Worm (Caenorhabditis elegans) whole organism, L3 larva: Measurements from ENCODE around the gene col-120.

Experiments
- aly-2 ChIP-seq: fragments of 150-350 bp; optimal IDR thresholded peaks from 2 replicates; lab custom pipeline; 2014; ENCODE audit warnings: missing biosample characterization, missing genetic modification characterization
- ceh-16 ChIP-seq: sonication (generic microtip); optimal IDR thresholded peaks from 2 replicates; lab custom pipeline; 2017; ENCODE audit warnings: missing biosample characterization, missing genetic modification characterization
- ceh-82 ChIP-seq: fragments of 150-350 bp; optimal IDR thresholded peaks from 2 replicates; lab custom pipeline; 2014; ENCODE audit warnings: missing biosample characterization, missing genetic modification characterization
- daf-12 ChIP-seq: fragments of 150-350 bp; optimal IDR thresholded peaks from 2 replicates; lab custom pipeline; 2014; ENCODE audit warnings: missing biosample characterization, missing genetic modification reagents, missing genetic modification characterization
- elt-3 ChIP-seq, 3 experiments: fragments of 150-350 bp in 1 of 3; sonication (generic microtip) in 2 of 3; optimal IDR thresholded peaks; 2 replicates in 2 of 3; 4 replicates in 1 of 3; lab custom pipeline; 2014 to 2017; ENCODE audit warnings: missing biosample characterization in 3 of 3, missing genetic modification characterization in 3 of 3
- nhr-11 ChIP-seq: fragments of 150-350 bp; optimal IDR thresholded peaks from 2 replicates; lab custom pipeline; 2014; ENCODE audit warnings: missing biosample characterization, missing genetic modification characterization
- nhr-12 ChIP-seq: fragments of 150-350 bp; optimal IDR thresholded peaks from 2 replicates; lab custom pipeline; 2014; ENCODE audit warnings: missing biosample characterization, missing genetic modification characterization
- nhr-23 ChIP-seq: fragments of 150-350 bp; optimal IDR thresholded peaks from 2 replicates; lab custom pipeline; 2014; ENCODE audit warnings: missing biosample characterization, missing genetic modification reagents, missing genetic modification characterization
- nhr-76 ChIP-seq: fragments of 150-350 bp; sonication (generic microtip); optimal IDR thresholded peaks from 5 replicates; lab custom pipeline; 2014; ENCODE audit warnings: missing biosample characterization, missing genetic modification characterization
- pha-4 ChIP-seq: fragments of 150-350 bp; optimal IDR thresholded peaks from 2 replicates; lab custom pipeline; 2014; ENCODE audit warnings: missing biosample characterization, missing genetic modification reagents, missing genetic modification characterization
- skn-1 ChIP-seq: fragments of 150-350 bp; optimal IDR thresholded peaks from 2 replicates; lab custom pipeline; 2014; ENCODE audit warnings: missing biosample characterization, missing genetic modification characterization
- snpc-4 ChIP-seq: fragments of 150-350 bp; optimal IDR thresholded peaks from 2 replicates; lab custom pipeline; 2014; ENCODE audit warnings: missing biosample characterization, missing genetic modification characterization
- unc-62 ChIP-seq: fragments of 150-350 bp; sonication (generic microtip); optimal IDR thresholded peaks from 4 replicates; lab custom pipeline; 2014; ENCODE audit warnings: missing biosample characterization, missing genetic modification reagents, missing genetic modification characterization
- ztf-11 ChIP-seq: fragments of 150-350 bp; optimal IDR thresholded peaks from 2 replicates; lab custom pipeline; 2014; ENCODE audit warnings: missing biosample characterization, missing genetic modification characterization

DNA sequence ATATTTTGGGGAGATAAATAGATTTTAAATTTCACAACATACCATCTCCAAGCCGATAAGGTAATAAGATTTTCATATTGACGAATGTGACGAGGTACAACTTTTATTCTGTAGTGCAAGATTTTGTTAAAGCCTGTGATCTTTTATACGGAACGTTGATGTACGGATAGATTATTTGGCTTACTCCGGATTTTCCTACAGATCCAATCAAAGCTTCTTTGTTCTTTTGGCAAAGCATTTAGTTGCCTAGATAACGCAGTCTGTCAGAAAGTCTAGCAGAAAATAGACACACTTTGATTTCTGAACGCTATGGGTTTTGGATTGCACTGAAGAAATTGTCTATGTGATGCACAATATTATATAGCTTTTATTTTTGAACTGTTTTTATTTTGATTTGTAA, 37.6 kb upstream of the col-120 start, which contains the start of gene F49C12.2:
- TF ChIP-seq skn-1 (tag; lab: Kevin White, UChicago) (no peak), ceh-16 (tag; lab: Kevin White, UChicago) (no peak), nhr-11 (no peak), daf-12 (no peak), nhr-12 (no peak), aly-2 (tag; lab: Kevin White, UChicago) (no peak), unc-62 (GFP tag; lab: Kevin White, UChicago) (no peak), elt-3 (tag; optimal IDR thresholded peaks at IDR 0.05; lab: Kevin White, UChicago) (no peak), ceh-82 (tag; lab: Kevin White, UChicago) (no peak), ztf-11 (no peak), nhr-76 (tag; lab: Kevin White, UChicago) (no peak), nhr-23 (no peak), snpc-4 (tag; lab: Kevin White, UChicago) (no peak), pha-4 (tag; lab: Kevin White, UChicago) (no peak)
